Worm (Caenorhabditis elegans): ENCODE measurements around the gene ins-23.

Gene ins-23

ce11 chrIII:10069278-10069677, 41.2 kb downstream of the ins-23 start, which contains the start of gene T16G12.6:
T16G12.6 (plus strand) TSS chrIII:10069578.
- TF ChIP-seq R02D3.7 (tag; optimal IDR thresholded peaks at IDR 0.05) (no peak), nhr-77 (tag; optimal IDR thresholded peaks at IDR 0.05) (no peak), ctbp-1 (GFP tag; IDR thresholded peaks at IDR 0.05) (no peak), daf-19 (GFP tag; conservative IDR thresholded peaks at IDR 0.05) (no peak), saeg-2 (GFP tag; IDR thresholded peaks at IDR 0.05) (no peak), cey-2 (tag; optimal IDR thresholded peaks at IDR 0.05; ENCODE audit: borderline replicate concordance, insufficient read depth) (no peak), Y105C5A.15 (GFP tag; IDR thresholded peaks at IDR 0.05) (no peak), nhr-111 (GFP tag; optimal IDR thresholded peaks at IDR 0.05) (no peak), lsy-2 (tag; optimal IDR thresholded peaks at IDR 0.05) (no peak), zip-2 (tag; optimal IDR thresholded peaks at IDR 0.05) (no peak), snpc-4 (tag; optimal IDR thresholded peaks at IDR 0.05) (no peak), ztf-7 (tag; optimal IDR thresholded peaks at IDR 0.05) (no peak), spr-3 (GFP tag; optimal IDR thresholded peaks at IDR 0.05) (no peak), F37D6.2 (tag; optimal IDR thresholded peaks at IDR 0.05) (no peak), gei-8 (GFP tag; optimal IDR thresholded peaks at IDR 0.05) (no peak), hlh-30 (tag; optimal IDR thresholded peaks at IDR 0.05; ENCODE audit: insufficient read depth) (no peak), attf-4 (tag; optimal IDR thresholded peaks at IDR 0.05) (no peak), lin-38 (GFP tag; IDR thresholded peaks at IDR 0.05) (no peak), lin-29 (GFP tag; IDR thresholded peaks at IDR 0.05) (no peak)

ce11 chrIII:10076042-10076441, 48.0 kb downstream of the ins-23 start:
- TF ChIP-seq ZK546.5 (tag; optimal IDR thresholded peaks at IDR 0.05): no peak
- TF ChIP-seq rbr-2 (tag; optimal IDR thresholded peaks at IDR 0.05): no peak
- no peak for TF ChIP-seq hmg-1.1 (GFP tag; IDR thresholded peaks at IDR 0.05)
- no peak for TF ChIP-seq daf-12 (tag; optimal IDR thresholded peaks at IDR 0.05)
- TF ChIP-seq dmd-8 (GFP tag; IDR thresholded peaks at IDR 0.05): no peak

- no peak for TF ChIP-seq snpc-4 (tag; optimal IDR thresholded peaks at IDR 0.05)
- no peak for TF ChIP-seq zip-11 (GFP tag; IDR thresholded peaks at IDR 0.05)
- TF ChIP-seq daf-12 (tag; optimal IDR thresholded peaks at IDR 0.05): no peak
- TF ChIP-seq dmd-6 (GFP tag; IDR thresholded peaks at IDR 0.05): no peak
- no peak for TF ChIP-seq nhr-111 (GFP tag; optimal IDR thresholded peaks at IDR 0.05)
- TF ChIP-seq egl-43 (GFP tag; IDR thresholded peaks at IDR 0.05): no peak
- no peak for TF ChIP-seq nhr-237 (tag; optimal IDR thresholded peaks at IDR 0.05)
- no peak for TF ChIP-seq mep-1 (tag; optimal IDR thresholded peaks at IDR 0.05)
- TF ChIP-seq ceh-28 (tag; optimal IDR thresholded peaks at IDR 0.05): no peak
- TF ChIP-seq sdz-12 (GFP tag; optimal IDR thresholded peaks at IDR 0.05): no peak
- TF ChIP-seq mxl-3 (GFP tag; optimal IDR thresholded peaks at IDR 0.05): no peak
- no peak for TF ChIP-seq nhr-42 (GFP tag; IDR thresholded peaks at IDR 0.05)
Observed at ce11 chrIII:10078151-10078550, 50.1 kb downstream of the ins-23 start, which contains the start of gene T16G12.9. T16G12.9 (minus strand) TSS chrIII:10078251.

Measured in whole organism, L4 larva.